Fruit fly (Drosophila melanogaster) whole organism, embryonic: ENCODE measurements around the gene CG45544.

ENCODE experiments used
- CG10431 ChIP-seq: fragments of 200-800 bp; sonication (Bioruptor generic); optimal IDR thresholded peaks from 3 replicates; lab custom pipeline; 2018; ENCODE audit warnings: missing biosample characterization, mild to moderate bottlenecking, missing genetic modification characterization
- CG17568 ChIP-seq: fragments of 200-800 bp; sonication (Bioruptor generic); optimal IDR thresholded peaks from 2 replicates; lab custom pipeline; 2018; ENCODE audit warnings: missing biosample characterization, mild to moderate bottlenecking, missing genetic modification characterization, moderate library complexity
- CG32767 ChIP-seq: fragments of 200-800 bp; sonication (Bioruptor generic); IDR thresholded peaks from 2 replicates; pipeline ENCODE4 v1.3.6; 2022; ENCODE audit warnings: missing biosample characterization, missing genetic modification characterization
- CG4617 ChIP-seq: fragments of 200-800 bp; sonication (Bioruptor generic); optimal IDR thresholded peaks from 3 replicates; lab custom pipeline; 2016; ENCODE audit warnings: missing biosample characterization, missing genetic modification characterization, borderline replicate concordance
- CG6175 ChIP-seq: fragments of 200-800 bp; sonication (Bioruptor generic); IDR thresholded peaks from 3 replicates; pipeline ENCODE4 v1.3.6; 2022; ENCODE audit warnings: missing biosample characterization, missing genetic modification characterization
- CrebB ChIP-seq: fragments of 200-800 bp; sonication (Bioruptor generic); optimal IDR thresholded peaks from 3 replicates; lab custom pipeline; 2018; ENCODE audit warnings: missing biosample characterization, mild to moderate bottlenecking, missing genetic modification characterization
- Ets97D ChIP-seq: fragments of 200-800 bp; sonication (Bioruptor generic); optimal IDR thresholded peaks from 3 replicates; lab custom pipeline; 2016; ENCODE audit warnings: missing biosample characterization, missing genetic modification characterization
- Nf-YB ChIP-seq: fragments of 200-800 bp; sonication (Bioruptor generic); optimal IDR thresholded peaks from 3 replicates; lab custom pipeline; 2019; ENCODE audit warnings: missing biosample characterization, mild to moderate bottlenecking, missing genetic modification characterization, moderate library complexity
- Side ChIP-seq: fragments of 200-800 bp; sonication (Bioruptor generic); optimal IDR thresholded peaks from 2 replicates; lab custom pipeline; 2016; ENCODE audit warnings: missing biosample characterization, missing genetic modification characterization
- Trl ChIP-seq, 3 experiments: fragments of >200 bp in 2 of 3; fragments of 200-800 bp in 1 of 3; sonication (Bioruptor generic) in 1 of 3; optimal IDR thresholded peaks; 2 replicates in 1 of 3; 3 replicates in 2 of 3; lab custom pipeline; 2016 to 2017; ENCODE audit warnings: missing biosample characterization in 1 of 3, missing genetic modification characterization in 1 of 3
- emc ChIP-seq: fragments of 200-800 bp; sonication (Bioruptor generic); optimal IDR thresholded peaks from 2 replicates; lab custom pipeline; 2016; ENCODE audit warnings: missing biosample characterization, missing genetic modification characterization
- exex ChIP-seq: fragments of 200-800 bp; sonication (Bioruptor generic); optimal IDR thresholded peaks from 4 replicates; lab custom pipeline; 2018; ENCODE audit warnings: missing biosample characterization, mild to moderate bottlenecking, missing genetic modification characterization, moderate library complexity
- phol ChIP-seq: fragments of 200-800 bp; sonication (Bioruptor generic); optimal IDR thresholded peaks from 3 replicates; lab custom pipeline; 2018; ENCODE audit warnings: missing biosample characterization, mild to moderate bottlenecking, missing genetic modification characterization, moderate library complexity

dm6 chr3R:29212534-29212933 is 43.8 kb upstream of the CG45544 start:
- TF ChIP-seq Side = no peak
- no peak for TF ChIP-seq emc (GFP tag; lab: Kevin White, UChicago)
- no peak for TF ChIP-seq Ets97D (GFP tag; lab: Kevin White, UChicago)
- no peak for TF ChIP-seq exex
- no peak for TF ChIP-seq CG17568 (GFP tag; lab: Kevin White, UChicago)
- no peak for TF ChIP-seq phol (tag; lab: Kevin White, UChicago)
- no peak for TF ChIP-seq CG32767 (GFP tag; lab: Robert Waterston, UW)
- TF ChIP-seq CG10431 (GFP tag; lab: Kevin White, UChicago) = no peak
- TF ChIP-seq CG4617 (GFP tag; lab: Kevin White, UChicago) = no peak
- no peak for TF ChIP-seq CG6175 (GFP tag; lab: Robert Waterston, UW)
- TF ChIP-seq Nf-YB (GFP tag; lab: Kevin White, UChicago) = no peak
- TF ChIP-seq Trl (optimal IDR thresholded peaks at IDR 0.05; lab: Kevin White, UChicago) = no peak
- TF ChIP-seq Trl (GFP tag; optimal IDR thresholded peaks at IDR 0.05; lab: Kevin White, UChicago) = no peak
- no peak for TF ChIP-seq CrebB
